Worm (Caenorhabditis elegans): ENCODE results near the gene ttbk-3.
A peak's percentile ranks its signal among the peaks of the same experiment; 100 is the strongest.

The ttbk-3 gene

ce11 chrIV:9867915-9868314 lies 21.8 kb downstream of the ttbk-3 start (continued):
- TF ChIP-seq nhr-179 (tag; optimal IDR thresholded peaks at IDR 0.05) (no peak), ceh-91 (GFP tag; IDR thresholded peaks at IDR 0.05) (no peak), K11D2.4 (GFP tag; IDR thresholded peaks at IDR 0.05) (peak; percentile 75; the same call in 1 of the 2 replicates), C17E4.6 (GFP tag; IDR thresholded peaks at IDR 0.05) (no peak), mxl-1 (tag; optimal IDR thresholded peaks at IDR 0.05) (no peak), C06A6.2 (GFP tag; conservative IDR thresholded peaks at IDR 0.05) (0 out of 2 replicates have a peak, but pooled peaks have one; percentile 19), let-607 (tag; optimal IDR thresholded peaks at IDR 0.05) (peak in 1 of 2 experiments; percentile 8), cebp-1 (GFP tag; IDR thresholded peaks at IDR 0.05) (no peak), cebp-1 (tag; optimal IDR thresholded peaks at IDR 0.05) (peak; percentile 27), egl-44 (GFP tag; IDR thresholded peaks at IDR 0.05) (no peak), him-1 (tag; optimal IDR thresholded peaks at IDR 0.05) (no peak), bed-1 (GFP tag; IDR thresholded peaks at IDR 0.05) (no peak), F49E8.2 (tag; optimal IDR thresholded peaks at IDR 0.05; ENCODE audit: insufficient read depth) (no peak), F37B4.10 (GFP tag; IDR thresholded peaks at IDR 0.05) (no peak), madf-10 (tag; optimal IDR thresholded peaks at IDR 0.05) (no peak), F10E7.11 (tag; optimal IDR thresholded peaks at IDR 0.05) (no peak), snpc-3.4 (tag; optimal IDR thresholded peaks at IDR 0.05) (no peak), Y56A3A.18 (GFP tag; IDR thresholded peaks at IDR 0.05) (no peak), ztf-22 (GFP tag; optimal IDR thresholded peaks at IDR 0.05) (no peak), egrh-3 (GFP tag; IDR thresholded peaks at IDR 0.05) (no peak), nhr-80 (tag; optimal IDR thresholded peaks at IDR 0.05) (peak; percentile 3), F57C9.4 (tag; optimal IDR thresholded peaks at IDR 0.05) (no peak), F52B5.7 (tag; optimal IDR thresholded peaks at IDR 0.05) (no peak), rec-8 (tag; optimal IDR thresholded peaks at IDR 0.05) (no peak), nfya-2 (GFP tag; IDR thresholded peaks at IDR 0.05) (no peak), nfya-1 (tag; optimal IDR thresholded peaks at IDR 0.05; ENCODE audit: borderline replicate concordance, insufficient read depth) (no peak), dox-1 (GFP tag; IDR thresholded peaks at IDR 0.05) (no peak), nfyb-1 (GFP tag; IDR thresholded peaks at IDR 0.05) (no peak), lsy-27 (tag; optimal IDR thresholded peaks at IDR 0.05; ENCODE audit: borderline replicate concordance, insufficient read depth) (no peak), tbx-9 (tag; optimal IDR thresholded peaks at IDR 0.05; ENCODE audit: borderline replicate concordance) (no peak), B0035.1 (tag; optimal IDR thresholded peaks at IDR 0.05) (no peak), somi-1 (GFP tag; optimal IDR thresholded peaks at IDR 0.05) (peak; percentile 96), snpc-1.3 (tag; optimal IDR thresholded peaks at IDR 0.05; ENCODE audit: insufficient read depth) (no peak), die-1 (tag; optimal IDR thresholded peaks at IDR 0.05) (peak; percentile 55), T26A5.8 (tag; optimal IDR thresholded peaks at IDR 0.05) (no peak), Y53F4B.3 (GFP tag; IDR thresholded peaks at IDR 0.05) (no peak), aptf-3 (GFP tag; IDR thresholded peaks at IDR 0.05) (no peak), T07F8.4 (tag; optimal IDR thresholded peaks at IDR 0.05) (no peak), cebp-2 (GFP tag; IDR thresholded peaks at IDR 0.05) (no peak), ztf-3 (GFP tag; optimal IDR thresholded peaks at IDR 0.05) (no peak), gei-17 (GFP tag; optimal IDR thresholded peaks at IDR 0.05) (no peak), aptf-2 (GFP tag; conservative IDR thresholded peaks at IDR 0.05) (no peak), Y53G8AR.9 (GFP tag; conservative IDR thresholded peaks at IDR 0.05) (no peak), madf-6 (GFP tag; IDR thresholded peaks at IDR 0.05) (no peak), ceh-79 (tag; optimal IDR thresholded peaks at IDR 0.05) (no peak), ceh-58 (GFP tag; IDR thresholded peaks at IDR 0.05) (no peak), fkh-3 (tag; optimal IDR thresholded peaks at IDR 0.05) (no peak), madf-3 (GFP tag; IDR thresholded peaks at IDR 0.05) (no peak), let-526 (GFP tag; IDR thresholded peaks at IDR 0.05) (no peak)
